Worm (Caenorhabditis elegans) whole organism, L3 larva: ENCODE data around the gene Y75B8A.23.

Experiments
- ZK546.5 ChIP-seq: sonication (generic microtip); optimal IDR thresholded peaks from 2 replicates; lab custom pipeline; 2017; ENCODE audit warnings: missing biosample characterization, missing genetic modification characterization
- aly-2 ChIP-seq: fragments of 150-350 bp; optimal IDR thresholded peaks from 2 replicates; lab custom pipeline; 2014; ENCODE audit warnings: missing biosample characterization, missing genetic modification characterization
- ama-1 ChIP-seq: fragments of 150-350 bp; optimal IDR thresholded peaks from 2 replicates; lab custom pipeline; 2018
- ceh-16 ChIP-seq: sonication (generic microtip); optimal IDR thresholded peaks from 2 replicates; lab custom pipeline; 2017; ENCODE audit warnings: missing biosample characterization, missing genetic modification characterization
- ceh-28 ChIP-seq: fragments of 150-350 bp; optimal IDR thresholded peaks from 2 replicates; lab custom pipeline; 2014; ENCODE audit warnings: missing biosample characterization, missing genetic modification reagents, missing genetic modification characterization
- ceh-82 ChIP-seq: fragments of 150-350 bp; optimal IDR thresholded peaks from 2 replicates; lab custom pipeline; 2014; ENCODE audit warnings: missing biosample characterization, missing genetic modification characterization
- ceh-9 ChIP-seq: sonication (generic microtip); optimal IDR thresholded peaks from 2 replicates; lab custom pipeline; 2018; ENCODE audit warnings: missing biosample characterization, missing genetic modification characterization
- egl-27 ChIP-seq: sonication (generic microtip); optimal IDR thresholded peaks from 4 replicates; lab custom pipeline; 2017; ENCODE audit warnings: missing biosample characterization, missing genetic modification reagents, missing genetic modification characterization
- egl-5 ChIP-seq: fragments of 150-350 bp; optimal IDR thresholded peaks from 2 replicates; lab custom pipeline; 2017; ENCODE audit warnings: missing biosample characterization, missing genetic modification reagents, missing genetic modification characterization, inconsistent platforms
- elt-2 ChIP-seq: sonication (generic microtip); optimal IDR thresholded peaks from 2 replicates; lab custom pipeline; 2016; ENCODE audit warnings: missing genetic modification reagents, mild to moderate bottlenecking, missing genetic modification characterization, missing compliant biosample characterization
- elt-3 ChIP-seq, 3 experiments: fragments of 150-350 bp in 1 of 3; sonication (generic microtip) in 2 of 3; optimal IDR thresholded peaks; 2 replicates in 2 of 3; 4 replicates in 1 of 3; lab custom pipeline; 2014 to 2017; ENCODE audit warnings: missing biosample characterization in 3 of 3, missing genetic modification characterization in 3 of 3
- eor-1 ChIP-seq, 2 experiments: fragments of 150-350 bp; optimal IDR thresholded peaks; 2 replicates each; lab custom pipeline; 2014 to 2018; ENCODE audit warnings: missing biosample characterization in 2 of 2, missing genetic modification characterization in 2 of 2
- fkh-10 ChIP-seq: sonication (generic microtip); optimal IDR thresholded peaks from 2 replicates; lab custom pipeline; 2017; ENCODE audit warnings: missing biosample characterization, missing genetic modification reagents, missing genetic modification characterization
- fkh-2 ChIP-seq: fragments of 150-350 bp; optimal IDR thresholded peaks from 2 replicates; lab custom pipeline; 2014; ENCODE audit warnings: missing biosample characterization, missing genetic modification reagents, missing genetic modification characterization
- fos-1 ChIP-seq: fragments of 150-350 bp; optimal IDR thresholded peaks from 2 replicates; lab custom pipeline; 2014; ENCODE audit warnings: missing biosample characterization, missing genetic modification characterization
- hmg-11 ChIP-seq: sonication (generic microtip); optimal IDR thresholded peaks from 2 replicates; lab custom pipeline; 2016; ENCODE audit warnings: missing genetic modification characterization, missing compliant biosample characterization
- jun-1 ChIP-seq: fragments of 150-350 bp; optimal IDR thresholded peaks from 2 replicates; lab custom pipeline; 2014; ENCODE audit warnings: missing biosample characterization, missing genetic modification reagents, missing genetic modification characterization
- lin-15B ChIP-seq: fragments of 150-350 bp; optimal IDR thresholded peaks from 2 replicates; lab custom pipeline; 2014; ENCODE audit warnings: missing biosample characterization, missing genetic modification characterization
- lin-39 ChIP-seq: fragments of 150-350 bp; optimal IDR thresholded peaks from 2 replicates; lab custom pipeline; 2018; ENCODE audit warnings: missing biosample characterization, missing genetic modification reagents, missing genetic modification characterization
- mdl-1 ChIP-seq: fragments of 150-350 bp; optimal IDR thresholded peaks from 2 replicates; lab custom pipeline; 2014; ENCODE audit warnings: missing biosample characterization, missing genetic modification characterization
- nfya-1 ChIP-seq: sonication (generic microtip); optimal IDR thresholded peaks from 2 replicates; lab custom pipeline; 2017; ENCODE audit warnings: missing genetic modification characterization, mild to moderate bottlenecking, missing compliant biosample characterization, antibody characterized with exemption, moderate library complexity; ENCODE audit not compliant: insufficient read depth
- nhr-11 ChIP-seq: fragments of 150-350 bp; optimal IDR thresholded peaks from 2 replicates; lab custom pipeline; 2014; ENCODE audit warnings: missing biosample characterization, missing genetic modification characterization
- nhr-237 ChIP-seq: fragments of 150-350 bp; optimal IDR thresholded peaks from 2 replicates; lab custom pipeline; 2014; ENCODE audit warnings: missing biosample characterization, missing genetic modification characterization
- nhr-25 ChIP-seq: sonication (generic microtip); optimal IDR thresholded peaks from 2 replicates; lab custom pipeline; 2017; ENCODE audit warnings: missing biosample characterization, missing genetic modification characterization
- nhr-43 ChIP-seq: sonication (generic microtip); optimal IDR thresholded peaks from 2 replicates; lab custom pipeline; 2016; ENCODE audit warnings: mild to moderate bottlenecking, missing genetic modification characterization, missing compliant biosample characterization; ENCODE audit not compliant: poor library complexity, severe bottlenecking
- nhr-67 ChIP-seq: fragments of 150-350 bp; optimal IDR thresholded peaks from 2 replicates; lab custom pipeline; 2014; ENCODE audit warnings: missing biosample characterization, missing genetic modification characterization
- nhr-76 ChIP-seq: fragments of 150-350 bp; sonication (generic microtip); optimal IDR thresholded peaks from 5 replicates; lab custom pipeline; 2014; ENCODE audit warnings: missing biosample characterization, missing genetic modification characterization
- nhr-77 ChIP-seq: fragments of 150-350 bp; optimal IDR thresholded peaks from 2 replicates; lab custom pipeline; 2014; ENCODE audit warnings: missing biosample characterization, missing genetic modification characterization
- pha-4 ChIP-seq: fragments of 150-350 bp; optimal IDR thresholded peaks from 2 replicates; lab custom pipeline; 2014; ENCODE audit warnings: missing biosample characterization, missing genetic modification reagents, missing genetic modification characterization
- pqm-1 ChIP-seq: fragments of 150-350 bp; optimal IDR thresholded peaks from 2 replicates; lab custom pipeline; 2017; ENCODE audit warnings: missing biosample characterization, missing genetic modification characterization, inconsistent platforms
- snpc-4 ChIP-seq: fragments of 150-350 bp; optimal IDR thresholded peaks from 2 replicates; lab custom pipeline; 2014; ENCODE audit warnings: missing biosample characterization, missing genetic modification characterization
- tbx-2 ChIP-seq: sonication (generic microtip); optimal IDR thresholded peaks from 2 replicates; lab custom pipeline; 2016; ENCODE audit warnings: mild to moderate bottlenecking, missing genetic modification characterization, missing compliant biosample characterization
- unc-62 ChIP-seq: fragments of 150-350 bp; sonication (generic microtip); optimal IDR thresholded peaks from 4 replicates; lab custom pipeline; 2014; ENCODE audit warnings: missing biosample characterization, missing genetic modification reagents, missing genetic modification characterization
- zag-1 ChIP-seq: fragments of 150-350 bp; optimal IDR thresholded peaks from 2 replicates; lab custom pipeline; 2014; ENCODE audit warnings: missing biosample characterization, missing genetic modification characterization
- ztf-4 ChIP-seq: fragments of 150-350 bp; optimal IDR thresholded peaks from 2 replicates; lab custom pipeline; 2014; ENCODE audit warnings: missing biosample characterization, missing genetic modification characterization

The Y75B8A.23 gene

ce11 chrIII:12226089-12226682 lies 24.3 kb upstream of the Y75B8A.23 start, which contains the start of the genes Y75B8A.18 and Y75B8A.19:
TSS of gene Y75B8A.18 (minus strand) at chrIII:12226230.
TSS of gene Y75B8A.19 (plus strand) at chrIII:12226632.
- peak; percentile 13 for TF ChIP-seq egl-5 (tag; lab: Kevin White, UChicago)
- TF ChIP-seq hmg-11 = peak; percentile 16
- TF ChIP-seq ceh-82 (tag; lab: Kevin White, UChicago) = no peak
- no peak for TF ChIP-seq elt-2 (tag; lab: Kevin White, UChicago)
- peak; percentile 67 for TF ChIP-seq pha-4 (tag; lab: Kevin White, UChicago)
- peak; percentile 66 for TF ChIP-seq lin-39 (tag; lab: Kevin White, UChicago)
- TF ChIP-seq ZK546.5 (tag; lab: Kevin White, UChicago) = no peak
- no peak for TF ChIP-seq jun-1 (tag; lab: Kevin White, UChicago)
- TF ChIP-seq ceh-9 = no peak
- TF ChIP-seq mdl-1 (tag; lab: Kevin White, UChicago) = no peak
- no peak for TF ChIP-seq aly-2 (tag; lab: Kevin White, UChicago)
- TF ChIP-seq lin-15B (tag; lab: Kevin White, UChicago) = peak; percentile 79
- TF ChIP-seq ztf-4 (tag; lab: Kevin White, UChicago) = no peak
- TF ChIP-seq pqm-1 (tag; lab: Kevin White, UChicago) = no peak
- TF ChIP-seq fkh-10 (GFP tag; lab: Kevin White, UChicago) = peak; percentile 55
- TF ChIP-seq ama-1 = no peak
- no peak for TF ChIP-seq ceh-16
- no peak for TF ChIP-seq ceh-28 (tag; lab: Kevin White, UChicago)
- TF ChIP-seq nhr-25 (tag; lab: Kevin White, UChicago) = peak; percentile 10
- no peak for TF ChIP-seq elt-3 (tag; optimal IDR thresholded peaks at IDR 0.05; lab: Kevin White, UChicago)
- TF ChIP-seq fkh-2 (tag; lab: Kevin White, UChicago) = no peak
- no peak for TF ChIP-seq egl-27 (tag; lab: Kevin White, UChicago)
- no peak for TF ChIP-seq unc-62
- TF ChIP-seq eor-1 (tag; optimal IDR thresholded peaks at IDR 0.05; lab: Kevin White, UChicago) = no peak
- no peak for TF ChIP-seq fos-1 (tag; lab: Kevin White, UChicago)
- no peak for TF ChIP-seq nhr-77
- TF ChIP-seq nfya-1 (tag; lab: Kevin White, UChicago) = peak; percentile 87
- TF ChIP-seq zag-1 (tag; lab: Kevin White, UChicago) = no peak
- no peak for TF ChIP-seq nhr-11 (tag; lab: Kevin White, UChicago)
- TF ChIP-seq nhr-43 (tag; lab: Kevin White, UChicago) = no peak
- no peak for TF ChIP-seq nhr-67 (tag; lab: Kevin White, UChicago)
- TF ChIP-seq snpc-4 (tag; lab: Kevin White, UChicago) = no peak
- TF ChIP-seq, all 47 proteins: peak for 8

DNA sequence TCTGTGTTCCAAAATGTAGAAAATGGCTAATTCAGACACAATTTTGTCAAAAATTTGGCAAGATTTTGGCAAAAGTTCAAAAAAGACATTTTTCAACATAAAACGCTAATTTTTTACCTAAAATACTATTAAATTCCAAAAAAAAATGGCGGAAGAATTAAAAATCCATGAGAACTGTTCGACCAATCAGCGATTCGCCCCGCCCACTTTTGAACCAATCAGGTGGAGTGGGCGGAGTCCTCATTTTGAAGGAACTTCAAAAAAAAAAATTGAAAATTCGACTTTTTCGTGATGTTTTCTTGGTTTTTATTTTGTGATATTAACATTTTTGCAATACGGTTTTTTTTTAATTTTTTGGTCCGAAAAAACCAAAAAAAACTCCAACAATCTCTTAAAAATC lies 22.5 kb upstream of the Y75B8A.23 start:
- TF ChIP-seq nhr-237 (no peak), nfya-1 (tag; lab: Kevin White, UChicago) (peak; percentile 88)
- TF ChIP-seq, all 47 proteins: peak for 1

ce11 chrIII:12230195-12230594 lies 20.3 kb upstream of the Y75B8A.23 start:
- no peak for TF ChIP-seq nhr-67 (tag; lab: Kevin White, UChicago)

- no peak for TF ChIP-seq nhr-25 (tag; lab: Kevin White, UChicago)
- peak; percentile 98 for TF ChIP-seq nfya-1 (tag; lab: Kevin White, UChicago)
Measured at ce11 chrIII:12231539-12231938, 18.9 kb upstream of the Y75B8A.23 start.

DNA sequence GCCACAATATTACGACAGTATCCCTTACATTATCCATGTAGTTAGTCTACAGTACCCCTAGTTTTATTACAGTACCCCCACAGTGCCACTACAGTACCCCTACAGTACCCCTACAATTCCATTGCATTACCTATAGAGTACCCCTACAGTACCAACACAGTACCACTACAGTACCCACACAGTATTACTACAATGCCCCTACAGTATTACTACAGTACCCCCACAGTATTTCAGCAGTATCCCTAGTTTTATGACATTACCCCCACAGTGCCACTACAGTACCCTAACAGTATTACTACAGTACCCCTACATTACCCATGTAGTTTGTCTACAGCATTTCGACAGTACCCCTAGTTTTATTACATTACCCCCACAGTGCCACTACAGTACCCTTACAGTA lies 17.0 kb upstream of the Y75B8A.23 start:
- TF ChIP-seq tbx-2 (no peak), elt-2 (tag; lab: Kevin White, UChicago) (no peak), nhr-237 (no peak), fkh-2 (tag; lab: Kevin White, UChicago) (no peak), nhr-43 (tag; lab: Kevin White, UChicago) (peak; percentile 51), nhr-11 (tag; lab: Kevin White, UChicago) (no peak), nhr-76 (no peak)
- TF ChIP-seq, all 47 proteins: peak for 1
